Worm (Caenorhabditis elegans) whole organism, young adult: ENCODE measurements around the gene Y94H6A.3.
A peak's percentile ranks its signal among the peaks of the same experiment; 100 is the strongest.

Experiments
- F10E7.11 ChIP-seq: sonication (generic microtip); optimal IDR thresholded peaks from 2 replicates; lab custom pipeline; 2017; ENCODE audit warnings: mild to moderate bottlenecking, missing genetic modification characterization, moderate library complexity, missing compliant biosample characterization
- F49E8.2 ChIP-seq: sonication (generic microtip); optimal IDR thresholded peaks from 3 replicates; lab custom pipeline; 2017; ENCODE audit warnings: missing genetic modification characterization, mild to moderate bottlenecking, missing compliant biosample characterization, antibody characterized with exemption, moderate library complexity; ENCODE audit not compliant: insufficient read depth
- Y95B8A.8 ChIP-seq: fragments of 200-800 bp; sonication (Bioruptor generic); IDR thresholded peaks from 2 replicates; pipeline ENCODE4 v1.3.6; 2022; ENCODE audit warnings: missing genetic modification reagents, missing genetic modification characterization, missing compliant biosample characterization
- ama-1 ChIP-seq, 3 experiments: fragments of 150-350 bp in 1 of 3; sonication (generic microtip) in 2 of 3; optimal IDR thresholded peaks; 2 replicates each; lab custom pipeline; 2014 to 2018; ENCODE audit warnings: missing biosample characterization in 2 of 3, missing genetic modification characterization in 2 of 3, missing genetic modification reagents in 2 of 3
- ccch-3 ChIP-seq: fragments of 200-800 bp; sonication (Bioruptor generic); optimal IDR thresholded peaks from 2 replicates; lab custom pipeline; 2018; ENCODE audit warnings: mild to moderate bottlenecking, missing genetic modification characterization, missing compliant biosample characterization
- cebp-1 ChIP-seq, 2 experiments: fragments of 200-800 bp in 1 of 2; sonication (Bioruptor generic) in 1 of 2; sonication (generic microtip) in 1 of 2; IDR thresholded peaks in 1 of 2; optimal IDR thresholded peaks in 1 of 2; 2 replicates each; pipeline versions ENCODE4 v1.3.6 to Lab custom; 2017 to 2022; ENCODE audit warnings: missing compliant biosample characterization in 2 of 2, missing genetic modification characterization in 2 of 2, mild to moderate bottlenecking in 1 of 2, missing genetic modification reagents in 1 of 2, moderate library complexity in 1 of 2
- hrde-1 ChIP-seq: sonication (generic microtip); optimal IDR thresholded peaks from 2 replicates; lab custom pipeline; 2016; ENCODE audit warnings: missing genetic modification characterization, mild to moderate bottlenecking, missing compliant biosample characterization, moderate library complexity, missing genotype, missing genetic modification reagents, borderline replicate concordance
- lir-1 ChIP-seq: fragments of 200-800 bp; sonication (Bioruptor generic); conservative IDR thresholded peaks from 2 replicates; pipeline ENCODE4 v1.3.6; 2022; ENCODE audit warnings: missing genetic modification reagents, missing genetic modification characterization, missing compliant biosample characterization
- mcd-1 ChIP-seq: fragments of 200-800 bp; sonication (Bioruptor generic); IDR thresholded peaks from 2 replicates; pipeline ENCODE4 v1.3.6; 2022; ENCODE audit warnings: missing genetic modification reagents, missing genetic modification characterization, missing compliant biosample characterization
- nfya-2 ChIP-seq: fragments of 200-800 bp; sonication (Bioruptor generic); IDR thresholded peaks from 2 replicates; pipeline ENCODE4 v1.3.6; 2022; ENCODE audit warnings: missing genetic modification reagents, missing genetic modification characterization, missing compliant biosample characterization
- rpc-1 ChIP-seq, 2 experiments: fragments of 150-350 bp in 1 of 2; sonication (generic microtip) in 1 of 2; optimal IDR thresholded peaks; 2 replicates each; lab custom pipeline; 2014 to 2018; ENCODE audit warnings: missing biosample characterization in 1 of 2, missing genetic modification characterization in 1 of 2, missing genetic modification reagents in 1 of 2, missing genotype in 1 of 2
- unc-130 ChIP-seq: sonication (generic microtip); optimal IDR thresholded peaks from 2 replicates; lab custom pipeline; 2016; ENCODE audit warnings: missing genetic modification reagents, missing genetic modification characterization, missing compliant biosample characterization

DNA sequence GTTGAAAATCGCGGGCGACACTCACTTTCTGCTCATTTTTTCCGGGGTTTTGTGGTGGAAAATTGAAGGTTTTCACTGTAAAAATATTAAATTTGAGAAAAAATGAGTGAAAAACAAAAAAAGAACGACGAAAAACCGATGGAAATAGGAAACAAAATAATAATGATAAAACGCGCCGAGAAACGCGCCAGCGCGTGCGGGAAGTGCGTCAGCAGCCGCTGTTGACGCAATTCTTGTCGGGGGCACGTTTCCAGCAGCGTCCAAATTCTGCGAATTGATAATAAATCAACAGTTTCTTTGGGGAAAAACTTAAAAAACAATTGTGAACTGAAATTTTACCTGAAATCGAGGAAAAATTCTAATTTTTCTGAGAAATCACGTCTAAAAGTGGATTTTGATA, 49.5 kb downstream of the Y94H6A.3 start, which contains the start of gene ubxn-2:
- TF ChIP-seq ama-1 (optimal IDR thresholded peaks at IDR 0.05; lab: Kevin White, UChicago) = no peak
- no peak for TF ChIP-seq ama-1 (GFP tag; optimal IDR thresholded peaks at IDR 0.05; lab: Kevin White, UChicago)
- peak; percentile 19 for TF ChIP-seq unc-130 (GFP tag; lab: Kevin White, UChicago)
- no peak for TF ChIP-seq hrde-1 (tag; lab: Kevin White, UChicago)
- no peak for TF ChIP-seq cebp-1 (GFP tag; IDR thresholded peaks at IDR 0.05; lab: Robert Waterston, UW)
- peak; percentile 78 for TF ChIP-seq cebp-1 (tag; optimal IDR thresholded peaks at IDR 0.05; lab: Kevin White, UChicago)
- no peak for TF ChIP-seq lir-1
- TF ChIP-seq rpc-1 (optimal IDR thresholded peaks at IDR 0.05; lab: Kevin White, UChicago) = no peak
- TF ChIP-seq rpc-1 (tag; optimal IDR thresholded peaks at IDR 0.05; lab: Kevin White, UChicago) = no peak
- no peak for TF ChIP-seq ccch-3 (GFP tag; lab: Kevin White, UChicago)
- peak; percentile 89 for TF ChIP-seq mcd-1 (GFP tag; lab: Robert Waterston, UW)
- TF ChIP-seq F10E7.11 = no peak
- no peak for TF ChIP-seq F49E8.2 (tag; lab: Kevin White, UChicago)
- no peak for TF ChIP-seq nfya-2 (GFP tag; lab: Robert Waterston, UW)
- TF ChIP-seq Y95B8A.8 (GFP tag; lab: Robert Waterston, UW) = no peak
